Worm (Caenorhabditis elegans) whole organism, late embryonic: ENCODE measurements around the gene atgl-1.

Source experiments
- C08G9.2 ChIP-seq: sonication (generic microtip); optimal IDR thresholded peaks from 2 replicates; lab custom pipeline; 2016; ENCODE audit warnings: mild to moderate bottlenecking, missing genetic modification characterization, moderate library complexity, missing compliant biosample characterization
- C38D4.7 ChIP-seq: fragments of 200-800 bp; sonication (Bioruptor generic); optimal IDR thresholded peaks from 2 replicates; lab custom pipeline; 2018; ENCODE audit warnings: mild to moderate bottlenecking, missing genetic modification characterization, moderate library complexity, missing compliant biosample characterization
- F13H6.1 ChIP-seq: sonication (generic microtip); optimal IDR thresholded peaks from 2 replicates; lab custom pipeline; 2016; ENCODE audit warnings: missing genetic modification characterization, missing compliant biosample characterization
- K02D7.2 ChIP-seq: sonication (generic microtip); optimal IDR thresholded peaks from 2 replicates; lab custom pipeline; 2017; ENCODE audit warnings: mild to moderate bottlenecking, missing genetic modification characterization, missing compliant biosample characterization
- K09A11.1 ChIP-seq: sonication (generic microtip); optimal IDR thresholded peaks from 2 replicates; lab custom pipeline; 2017; ENCODE audit warnings: antibody characterized with exemption, mild to moderate bottlenecking, missing genetic modification characterization, missing compliant biosample characterization; ENCODE audit not compliant: insufficient read depth
- Y22D7AL.16 ChIP-seq: sonication (generic microtip); optimal IDR thresholded peaks from 2 replicates; lab custom pipeline; 2016; ENCODE audit warnings: missing genetic modification characterization, missing compliant biosample characterization
- ama-1 ChIP-seq: fragments of 150-350 bp; optimal IDR thresholded peaks from 2 replicates; lab custom pipeline; 2014
- ceh-14 ChIP-seq: sonication (generic microtip); optimal IDR thresholded peaks from 2 replicates; lab custom pipeline; 2016; ENCODE audit warnings: missing genotype, missing genetic modification characterization, missing compliant biosample characterization
- ceh-19 ChIP-seq: fragments of 200-800 bp; sonication (Bioruptor generic); optimal IDR thresholded peaks from 2 replicates; lab custom pipeline; 2018; ENCODE audit warnings: mild to moderate bottlenecking, missing genetic modification characterization, missing compliant biosample characterization
- ceh-22 ChIP-seq: sonication (generic microtip); optimal IDR thresholded peaks from 2 replicates; lab custom pipeline; 2017; ENCODE audit warnings: missing biosample characterization, missing genetic modification characterization
- ceh-24 ChIP-seq: sonication (generic microtip); optimal IDR thresholded peaks from 2 replicates; lab custom pipeline; 2016; ENCODE audit warnings: mild to moderate bottlenecking, missing genetic modification characterization, missing compliant biosample characterization
- ceh-31 ChIP-seq: sonication (generic microtip); optimal IDR thresholded peaks from 2 replicates; lab custom pipeline; 2016; ENCODE audit warnings: missing genetic modification characterization, missing compliant biosample characterization
- ceh-34 ChIP-seq: sonication (generic microtip); optimal IDR thresholded peaks from 2 replicates; lab custom pipeline; 2016; ENCODE audit warnings: mild to moderate bottlenecking, missing genetic modification characterization, missing compliant biosample characterization
- che-1 ChIP-seq: sonication (generic microtip); optimal IDR thresholded peaks from 2 replicates; lab custom pipeline; 2016; ENCODE audit warnings: mild to moderate bottlenecking, missing genetic modification characterization, missing compliant biosample characterization
- elt-2 ChIP-seq: sonication (generic microtip); optimal IDR thresholded peaks from 2 replicates; lab custom pipeline; 2016; ENCODE audit warnings: missing genetic modification reagents, missing genetic modification characterization, missing compliant biosample characterization
- elt-4 ChIP-seq: sonication (generic microtip); optimal IDR thresholded peaks from 2 replicates; lab custom pipeline; 2016; ENCODE audit warnings: missing genetic modification characterization, missing compliant biosample characterization
- ets-4 ChIP-seq: sonication (generic microtip); optimal IDR thresholded peaks from 2 replicates; lab custom pipeline; 2016; ENCODE audit warnings: missing genetic modification characterization, missing compliant biosample characterization
- fkh-6 ChIP-seq: sonication (generic microtip); optimal IDR thresholded peaks from 2 replicates; lab custom pipeline; 2016; ENCODE audit warnings: missing genetic modification characterization, missing compliant biosample characterization
- gmeb-2 ChIP-seq: sonication (generic microtip); optimal IDR thresholded peaks from 2 replicates; lab custom pipeline; 2016; ENCODE audit warnings: missing genetic modification characterization, inconsistent platforms, missing compliant biosample characterization
- hlh-13 ChIP-seq: fragments of 200-800 bp; sonication (Bioruptor generic); optimal IDR thresholded peaks from 2 replicates; lab custom pipeline; 2018; ENCODE audit warnings: mild to moderate bottlenecking, missing genetic modification characterization, missing compliant biosample characterization
- hlh-6 ChIP-seq: sonication (generic microtip); optimal IDR thresholded peaks from 2 replicates; lab custom pipeline; 2016; ENCODE audit warnings: missing genotype, missing genetic modification characterization, missing compliant biosample characterization
- lim-6 ChIP-seq: sonication (generic microtip); optimal IDR thresholded peaks from 2 replicates; lab custom pipeline; 2016; ENCODE audit warnings: missing genetic modification characterization, missing compliant biosample characterization
- lin-11 ChIP-seq: fragments of 200-800 bp; sonication (Bioruptor generic); optimal IDR thresholded peaks from 2 replicates; lab custom pipeline; 2018; ENCODE audit warnings: mild to moderate bottlenecking, missing genetic modification characterization, missing compliant biosample characterization
- madf-2 ChIP-seq: sonication (generic microtip); optimal IDR thresholded peaks from 2 replicates; lab custom pipeline; 2017; ENCODE audit warnings: missing genetic modification characterization, missing compliant biosample characterization
- mec-3 ChIP-seq: sonication (generic microtip); optimal IDR thresholded peaks from 2 replicates; lab custom pipeline; 2016; ENCODE audit warnings: borderline replicate concordance, missing genetic modification characterization, missing compliant biosample characterization
- nhr-232 ChIP-seq: sonication (generic microtip); optimal IDR thresholded peaks from 2 replicates; lab custom pipeline; 2016; ENCODE audit warnings: missing genetic modification characterization, missing compliant biosample characterization
- npax-4 ChIP-seq: sonication (generic microtip); optimal IDR thresholded peaks from 2 replicates; lab custom pipeline; 2016; ENCODE audit warnings: missing genetic modification characterization, missing compliant biosample characterization
- pat-9 ChIP-seq: fragments of 200-800 bp; sonication (Bioruptor generic); optimal IDR thresholded peaks from 2 replicates; lab custom pipeline; 2018; ENCODE audit warnings: mild to moderate bottlenecking, missing genetic modification characterization, moderate library complexity, missing compliant biosample characterization
- pha-2 ChIP-seq: sonication (generic microtip); optimal IDR thresholded peaks from 2 replicates; lab custom pipeline; 2017; ENCODE audit warnings: mild to moderate bottlenecking, missing genetic modification characterization, missing compliant biosample characterization
- pha-4 ChIP-seq: fragments of 150-350 bp; optimal IDR thresholded peaks from 2 replicates; lab custom pipeline; 2018; ENCODE audit warnings: missing biosample characterization, missing genetic modification reagents, missing genetic modification characterization
- pqm-1 ChIP-seq: sonication (generic microtip); optimal IDR thresholded peaks from 2 replicates; lab custom pipeline; 2016; ENCODE audit warnings: missing genetic modification characterization, missing compliant biosample characterization
- pros-1 ChIP-seq: fragments of 150-350 bp; optimal IDR thresholded peaks from 2 replicates; lab custom pipeline; 2014; ENCODE audit warnings: missing biosample characterization, missing genetic modification reagents, missing genetic modification characterization
- rnt-1 ChIP-seq: sonication (generic microtip); optimal IDR thresholded peaks from 2 replicates; lab custom pipeline; 2016; ENCODE audit warnings: missing genetic modification characterization, missing compliant biosample characterization
- sox-2 ChIP-seq: fragments of 200-800 bp; sonication (Bioruptor generic); IDR thresholded peaks from 2 replicates; pipeline ENCODE4 v1.3.6; 2022; ENCODE audit warnings: missing genetic modification reagents, missing genetic modification characterization, missing compliant biosample characterization
- sox-4 ChIP-seq: sonication (generic microtip); optimal IDR thresholded peaks from 2 replicates; lab custom pipeline; 2017; ENCODE audit warnings: mild to moderate bottlenecking, missing genetic modification characterization, inconsistent platforms, missing compliant biosample characterization
- tbx-2 ChIP-seq: sonication (generic microtip); optimal IDR thresholded peaks from 2 replicates; lab custom pipeline; 2016; ENCODE audit warnings: missing genetic modification characterization, missing compliant biosample characterization
- unc-3 ChIP-seq, 2 experiments: fragments of 200-800 bp in 1 of 2; sonication (Bioruptor generic) in 1 of 2; sonication (generic microtip) in 1 of 2; conservative IDR thresholded peaks in 1 of 2; optimal IDR thresholded peaks in 1 of 2; 2 replicates each; pipeline versions ENCODE4 v1.3.6 to Lab custom; 2016 to 2022; ENCODE audit warnings: missing compliant biosample characterization in 2 of 2, missing genetic modification characterization in 2 of 2, missing genetic modification reagents in 1 of 2
- unc-42 ChIP-seq: sonication (generic microtip); optimal IDR thresholded peaks from 2 replicates; lab custom pipeline; 2016; ENCODE audit warnings: missing genotype, missing genetic modification characterization, missing compliant biosample characterization
- unc-55 ChIP-seq: sonication (generic microtip); optimal IDR thresholded peaks from 2 replicates; lab custom pipeline; 2017; ENCODE audit warnings: missing biosample characterization, missing genetic modification reagents, missing genetic modification characterization

atgl-1 gene

DNA sequence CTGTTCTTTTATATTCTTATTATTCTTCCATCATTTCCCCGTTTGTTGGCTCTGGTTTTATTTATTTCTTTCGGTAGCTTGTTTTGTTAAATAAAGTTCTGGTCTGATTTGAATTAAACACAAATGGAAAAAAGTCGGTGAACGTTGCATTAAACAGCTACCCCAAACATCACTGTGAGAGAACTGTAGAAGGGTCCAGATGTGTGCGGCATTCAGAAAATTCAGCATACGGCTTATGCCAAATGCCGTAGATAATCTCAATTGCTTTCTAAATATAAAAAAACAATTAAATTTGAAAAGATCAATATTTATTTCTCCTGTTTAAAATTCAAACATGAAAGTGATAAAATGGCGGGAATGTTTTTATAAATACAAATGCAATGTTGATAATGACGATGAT lies 20.6 kb upstream of the atgl-1 start:
- TF ChIP-seq pqm-1 (tag; lab: Kevin White, UChicago) (no peak), fkh-6 (no peak), K09A11.1 (no peak), C38D4.7 (GFP tag; lab: Kevin White, UChicago) (no peak), madf-2 (no peak), che-1 (tag; lab: Kevin White, UChicago) (no peak), rnt-1 (tag; lab: Kevin White, UChicago) (no peak), pha-4 (tag; lab: Kevin White, UChicago) (no peak), ceh-31 (no peak), unc-55 (GFP tag; lab: Kevin White, UChicago) (no peak), hlh-13 (no peak)

DNA sequence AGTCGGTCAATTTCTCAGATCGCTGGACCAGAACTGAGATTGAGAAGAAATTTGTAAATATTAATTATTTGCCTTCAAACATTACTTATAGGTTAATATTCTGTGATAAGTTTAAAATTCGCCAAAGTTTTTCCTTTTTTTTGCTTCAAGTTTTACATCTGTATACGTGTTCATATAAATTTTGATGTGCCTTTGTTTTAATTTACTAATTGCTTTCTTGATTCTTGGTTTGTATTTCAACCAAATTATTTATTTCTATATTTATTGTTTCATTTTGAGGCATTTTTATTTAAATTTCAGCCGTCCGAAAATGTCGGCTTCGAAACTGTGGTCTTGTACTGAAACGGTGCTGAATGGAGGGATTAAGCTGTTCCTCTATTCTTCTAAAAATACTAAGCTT lies 17.0 kb upstream of the atgl-1 start, which contains the start of gene C05D11.1:
Gene C05D11.1, plus strand, starts transcription at position 301 of the 400 bp plus-strand sequence.
- TF ChIP-seq gmeb-2 (tag; lab: Kevin White, UChicago) (no peak), ceh-34 (tag; lab: Kevin White, UChicago) (no peak), ceh-24 (tag; lab: Kevin White, UChicago) (no peak), pat-9 (tag; lab: Kevin White, UChicago) (no peak), Y22D7AL.16 (tag; lab: Kevin White, UChicago) (no peak), K09A11.1 (no peak), ceh-22 (tag; lab: Kevin White, UChicago) (no peak), hlh-13 (no peak), unc-55 (GFP tag; lab: Kevin White, UChicago) (no peak), mec-3 (no peak), elt-2 (tag; lab: Kevin White, UChicago) (no peak), madf-2 (no peak), elt-4 (tag; lab: Kevin White, UChicago) (no peak), F13H6.1 (tag; lab: Kevin White, UChicago) (no peak), ama-1 (lab: Kevin White, UChicago) (no peak), unc-42 (tag; lab: Kevin White, UChicago) (no peak), fkh-6 (no peak), unc-3 (GFP tag; conservative IDR thresholded peaks at IDR 0.05; lab: Robert Waterston, UW) (no peak), unc-3 (tag; optimal IDR thresholded peaks at IDR 0.05; lab: Kevin White, UChicago) (no peak), lin-11 (tag; lab: Kevin White, UChicago) (no peak), ceh-31 (no peak)

DNA sequence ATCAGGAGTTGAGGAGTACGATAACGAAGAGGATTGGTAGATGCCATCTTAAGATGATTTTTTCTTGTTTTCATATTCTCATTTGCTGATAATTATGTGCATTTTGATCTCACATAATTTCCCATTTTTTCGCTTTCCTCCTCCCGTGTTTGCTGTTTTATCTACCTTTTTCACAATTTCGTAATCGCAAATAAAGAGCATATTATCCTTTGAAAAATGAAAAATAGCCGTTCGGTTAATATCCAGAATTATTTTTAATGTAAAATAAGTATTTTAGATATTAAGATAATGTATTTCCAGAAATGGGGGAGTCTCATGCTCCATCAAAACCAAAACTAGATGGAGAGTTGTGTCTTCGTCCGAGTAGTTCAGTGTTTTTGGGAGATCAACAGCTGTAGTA lies 13.7 kb upstream of the atgl-1 start, which contains the start of gene vps-16:
Gene vps-16, plus strand, starts transcription at position 301 of the 400 bp plus-strand sequence.
- TF ChIP-seq pha-2 (tag; lab: Kevin White, UChicago) (no peak), hlh-6 (tag; lab: Kevin White, UChicago) (no peak), pros-1 (tag; lab: Kevin White, UChicago) (no peak), K02D7.2 (no peak), ceh-14 (no peak), pqm-1 (tag; lab: Kevin White, UChicago) (no peak), ceh-19 (GFP tag; lab: Kevin White, UChicago) (no peak), ets-4 (tag; lab: Kevin White, UChicago) (no peak), sox-2 (GFP tag; lab: Robert Waterston, UW) (no peak), ceh-22 (tag; lab: Kevin White, UChicago) (no peak), lim-6 (tag; lab: Kevin White, UChicago) (no peak), npax-4 (tag; lab: Kevin White, UChicago) (no peak), tbx-2 (no peak), sox-4 (no peak), C08G9.2 (tag; lab: Kevin White, UChicago) (no peak), nhr-232 (tag; lab: Kevin White, UChicago) (no peak), elt-2 (tag; lab: Kevin White, UChicago) (no peak)
- TF ChIP-seq, all 69 proteins: peak for 0
